Worm (Caenorhabditis elegans) whole organism, L1 larva: Measurements from ENCODE around the gene pelo-1.

ENCODE experiments used
- C04F5.9 ChIP-seq: sonication (generic microtip); optimal IDR thresholded peaks from 2 replicates; lab custom pipeline; 2016; ENCODE audit warnings: missing genetic modification characterization, missing compliant biosample characterization
- C16A3.4 ChIP-seq: fragments of 150-350 bp; optimal IDR thresholded peaks from 2 replicates; lab custom pipeline; 2014; ENCODE audit warnings: missing biosample characterization, missing genetic modification characterization
- C34B4.2 ChIP-seq: sonication (generic microtip); optimal IDR thresholded peaks from 2 replicates; lab custom pipeline; 2017; ENCODE audit warnings: mild to moderate bottlenecking, missing genetic modification characterization, missing compliant biosample characterization
- Y116A8C.19 ChIP-seq: sonication (generic microtip); optimal IDR thresholded peaks from 2 replicates; lab custom pipeline; 2016; ENCODE audit warnings: missing compliant biosample characterization, missing genetic modification characterization, borderline replicate concordance
- alr-1 ChIP-seq: fragments of 200-800 bp; sonication (Bioruptor generic); optimal IDR thresholded peaks from 2 replicates; lab custom pipeline; 2018; ENCODE audit warnings: borderline replicate concordance, mild to moderate bottlenecking, missing genetic modification characterization, missing compliant biosample characterization
- ama-1 ChIP-seq: fragments of 150-350 bp; optimal IDR thresholded peaks from 2 replicates; lab custom pipeline; 2014
- blmp-1 ChIP-seq: fragments of 150-350 bp; optimal IDR thresholded peaks from 2 replicates; lab custom pipeline; 2014; ENCODE audit warnings: missing biosample characterization, missing genetic modification characterization
- ceh-88 ChIP-seq: fragments of 200-800 bp; sonication (Bioruptor generic); IDR thresholded peaks from 2 replicates; pipeline ENCODE4 v1.3.6; 2022; ENCODE audit warnings: missing genetic modification characterization, missing compliant biosample characterization
- ceh-90 ChIP-seq: sonication (generic microtip); optimal IDR thresholded peaks from 2 replicates; lab custom pipeline; 2016; ENCODE audit warnings: missing genetic modification characterization, missing compliant biosample characterization
- dpl-1 ChIP-seq, 3 experiments: fragments of 150-350 bp in 2 of 3; sonication (generic microtip) in 1 of 3; optimal IDR thresholded peaks; 2 replicates each; lab custom pipeline; 2014 to 2017; ENCODE audit warnings: missing biosample characterization in 3 of 3, missing genetic modification characterization in 3 of 3, missing genetic modification reagents in 3 of 3
- dsc-1 ChIP-seq: sonication (generic microtip); optimal IDR thresholded peaks from 2 replicates; lab custom pipeline; 2016; ENCODE audit warnings: mild to moderate bottlenecking, missing genetic modification characterization, missing compliant biosample characterization
- efl-1 ChIP-seq, 4 experiments: fragments of 150-350 bp; optimal IDR thresholded peaks in 3 of 4; peaks in 1 of 4; 1 replicate in 1 of 4; 2 replicates in 3 of 4; lab custom pipeline; 2014; ENCODE audit warnings: missing biosample characterization in 2 of 4, missing genetic modification characterization in 2 of 4, missing genetic modification reagents in 2 of 4
- efl-3 ChIP-seq: fragments of 200-800 bp; sonication (Bioruptor generic); optimal IDR thresholded peaks from 2 replicates; lab custom pipeline; 2018; ENCODE audit warnings: mild to moderate bottlenecking, missing genetic modification characterization, missing compliant biosample characterization
- egl-13 ChIP-seq: sonication (generic microtip); optimal IDR thresholded peaks from 2 replicates; lab custom pipeline; 2016; ENCODE audit warnings: missing genotype, missing genetic modification reagents, missing genetic modification characterization, missing compliant biosample characterization
- elt-3 ChIP-seq, 6 experiments: fragments of 150-350 bp in 1 of 6; sonication (generic microtip); optimal IDR thresholded peaks; 2 replicates each; lab custom pipeline; 2017 to 2018; ENCODE audit warnings: missing biosample characterization in 6 of 6, missing genetic modification characterization in 6 of 6, inconsistent platforms in 1 of 6
- ets-5 ChIP-seq: fragments of 200-800 bp; sonication (Bioruptor generic); IDR thresholded peaks from 2 replicates; pipeline ENCODE4 v1.3.6; 2022; ENCODE audit warnings: missing genetic modification characterization, missing compliant biosample characterization
- fkh-10 ChIP-seq: sonication (generic microtip); optimal IDR thresholded peaks from 2 replicates; lab custom pipeline; 2017; ENCODE audit warnings: missing biosample characterization, missing genetic modification reagents, missing genetic modification characterization
- fos-1 ChIP-seq: fragments of 150-350 bp; optimal IDR thresholded peaks from 2 replicates; lab custom pipeline; 2014; ENCODE audit warnings: missing biosample characterization, missing genetic modification characterization
- hlh-17 ChIP-seq: fragments of 200-800 bp; sonication (Bioruptor generic); optimal IDR thresholded peaks from 2 replicates; lab custom pipeline; 2018; ENCODE audit warnings: missing genetic modification characterization, mild to moderate bottlenecking, missing compliant biosample characterization, moderate library complexity, borderline replicate concordance
- hpl-2 ChIP-seq: fragments of 150-350 bp; optimal IDR thresholded peaks from 2 replicates; lab custom pipeline; 2014; ENCODE audit warnings: missing biosample characterization, missing genetic modification reagents, missing genetic modification characterization
- irx-1 ChIP-seq: sonication (generic microtip); optimal IDR thresholded peaks from 2 replicates; lab custom pipeline; 2016; ENCODE audit warnings: missing genetic modification characterization, missing compliant biosample characterization
- isw-1 ChIP-seq: fragments of 200-800 bp; sonication (Bioruptor generic); IDR thresholded peaks from 2 replicates; pipeline ENCODE4 v1.3.6; 2022; ENCODE audit warnings: missing genetic modification characterization, missing compliant biosample characterization
- lin-13 ChIP-seq: fragments of 150-350 bp; optimal IDR thresholded peaks from 2 replicates; lab custom pipeline; 2014; ENCODE audit warnings: missing biosample characterization, missing genetic modification reagents, missing genetic modification characterization
- lin-14 ChIP-seq: fragments of 200-800 bp; sonication (Bioruptor generic); optimal IDR thresholded peaks from 2 replicates; lab custom pipeline; 2018; ENCODE audit warnings: mild to moderate bottlenecking, missing genetic modification characterization, moderate library complexity, missing compliant biosample characterization
- lin-35 ChIP-seq, 2 experiments: fragments of 150-350 bp; optimal IDR thresholded peaks; 2 replicates each; lab custom pipeline; 2014; ENCODE audit warnings: missing biosample characterization in 2 of 2, missing genetic modification characterization in 2 of 2, missing genetic modification reagents in 2 of 2
- lsy-2 ChIP-seq, 2 experiments: fragments of 150-350 bp; optimal IDR thresholded peaks; 2 replicates each; lab custom pipeline; 2014; ENCODE audit warnings: missing biosample characterization in 2 of 2, missing genetic modification characterization in 2 of 2
- mab-9 ChIP-seq: fragments of 200-800 bp; sonication (Bioruptor generic); IDR thresholded peaks from 2 replicates; pipeline ENCODE4 v1.3.6; 2022; ENCODE audit warnings: missing genetic modification reagents, missing genetic modification characterization, missing compliant biosample characterization
- mef-2 ChIP-seq: fragments of 150-350 bp; optimal IDR thresholded peaks from 2 replicates; lab custom pipeline; 2014; ENCODE audit warnings: missing biosample characterization, missing genetic modification characterization
- mep-1 ChIP-seq: fragments of 150-350 bp; optimal IDR thresholded peaks from 2 replicates; lab custom pipeline; 2014; ENCODE audit warnings: missing biosample characterization, missing genetic modification characterization
- nhr-11 ChIP-seq: fragments of 150-350 bp; optimal IDR thresholded peaks from 2 replicates; lab custom pipeline; 2014; ENCODE audit warnings: missing biosample characterization, missing genetic modification characterization
- nhr-12 ChIP-seq: sonication (generic microtip); optimal IDR thresholded peaks from 2 replicates; lab custom pipeline; 2017; ENCODE audit warnings: missing biosample characterization, missing genetic modification characterization
- nhr-19 ChIP-seq: fragments of 200-800 bp; sonication (Bioruptor generic); conservative IDR thresholded peaks from 2 replicates; pipeline ENCODE4 v1.3.6; 2022; ENCODE audit warnings: missing genetic modification characterization, missing compliant biosample characterization
- nhr-237 ChIP-seq: fragments of 150-350 bp; optimal IDR thresholded peaks from 2 replicates; lab custom pipeline; 2014; ENCODE audit warnings: missing biosample characterization, missing genetic modification characterization
- nhr-47 ChIP-seq: sonication (generic microtip); optimal IDR thresholded peaks from 2 replicates; lab custom pipeline; 2016; ENCODE audit warnings: mild to moderate bottlenecking, missing genetic modification characterization, moderate library complexity, missing compliant biosample characterization
- nhr-76 ChIP-seq: sonication (generic microtip); optimal IDR thresholded peaks from 2 replicates; lab custom pipeline; 2017; ENCODE audit warnings: missing biosample characterization, missing genetic modification characterization
- nhr-85 ChIP-seq: sonication (generic microtip); peaks from one replicate; lab custom pipeline; 2016; ENCODE audit warnings: missing genetic modification characterization, inconsistent platforms, missing compliant biosample characterization
- nhr-90 ChIP-seq: sonication (generic microtip); optimal IDR thresholded peaks from 2 replicates; lab custom pipeline; 2016; ENCODE audit warnings: mild to moderate bottlenecking, missing genetic modification characterization, missing compliant biosample characterization; ENCODE audit not compliant: poor library complexity
- pag-3 ChIP-seq: sonication (generic microtip); optimal IDR thresholded peaks from 2 replicates; lab custom pipeline; 2017; ENCODE audit warnings: missing genetic modification characterization, mild to moderate bottlenecking, missing compliant biosample characterization, antibody characterized with exemption, borderline replicate concordance; ENCODE audit not compliant: insufficient read depth
- rnt-1 ChIP-seq: sonication (generic microtip); optimal IDR thresholded peaks from 2 replicates; lab custom pipeline; 2016; ENCODE audit warnings: mild to moderate bottlenecking, missing genetic modification characterization, moderate library complexity, missing compliant biosample characterization
- snu-23 ChIP-seq: sonication (generic microtip); optimal IDR thresholded peaks from 2 replicates; lab custom pipeline; 2016; ENCODE audit warnings: missing genetic modification characterization, missing compliant biosample characterization
- sox-4 ChIP-seq: sonication (generic microtip); optimal IDR thresholded peaks from 2 replicates; lab custom pipeline; 2016; ENCODE audit warnings: missing genetic modification characterization, missing compliant biosample characterization
- sptf-1 ChIP-seq: fragments of 150-350 bp; optimal IDR thresholded peaks from 2 replicates; lab custom pipeline; 2014; ENCODE audit warnings: missing biosample characterization, missing genetic modification characterization
- swsn-7 ChIP-seq: sonication (generic microtip); optimal IDR thresholded peaks from 2 replicates; lab custom pipeline; 2016; ENCODE audit warnings: missing genetic modification characterization, missing compliant biosample characterization
- tlp-1 ChIP-seq: fragments of 150-350 bp; optimal IDR thresholded peaks from 2 replicates; lab custom pipeline; 2014; ENCODE audit warnings: missing biosample characterization, missing genetic modification characterization
- unc-130 ChIP-seq: fragments of 150-350 bp; optimal IDR thresholded peaks from 2 replicates; lab custom pipeline; 2017; ENCODE audit warnings: missing biosample characterization, missing genetic modification characterization, inconsistent platforms
- unc-30 ChIP-seq: sonication (generic microtip); optimal IDR thresholded peaks from 2 replicates; lab custom pipeline; 2017; ENCODE audit warnings: missing biosample characterization, missing genetic modification characterization
- unc-86 ChIP-seq: sonication (generic microtip); optimal IDR thresholded peaks from 2 replicates; lab custom pipeline; 2016; ENCODE audit warnings: missing genetic modification characterization, missing compliant biosample characterization
- zip-4 ChIP-seq: fragments of 200-800 bp; sonication (Bioruptor generic); optimal IDR thresholded peaks from 2 replicates; lab custom pipeline; 2018; ENCODE audit warnings: mild to moderate bottlenecking, missing genetic modification characterization, moderate library complexity, missing compliant biosample characterization
- ztf-11 ChIP-seq, 2 experiments: sonication (generic microtip); optimal IDR thresholded peaks; 2 replicates each; lab custom pipeline; 2016 to 2017; ENCODE audit warnings: missing genetic modification characterization in 2 of 2, missing biosample characterization in 1 of 2, missing compliant biosample characterization in 1 of 2

Gene pelo-1

DNA sequence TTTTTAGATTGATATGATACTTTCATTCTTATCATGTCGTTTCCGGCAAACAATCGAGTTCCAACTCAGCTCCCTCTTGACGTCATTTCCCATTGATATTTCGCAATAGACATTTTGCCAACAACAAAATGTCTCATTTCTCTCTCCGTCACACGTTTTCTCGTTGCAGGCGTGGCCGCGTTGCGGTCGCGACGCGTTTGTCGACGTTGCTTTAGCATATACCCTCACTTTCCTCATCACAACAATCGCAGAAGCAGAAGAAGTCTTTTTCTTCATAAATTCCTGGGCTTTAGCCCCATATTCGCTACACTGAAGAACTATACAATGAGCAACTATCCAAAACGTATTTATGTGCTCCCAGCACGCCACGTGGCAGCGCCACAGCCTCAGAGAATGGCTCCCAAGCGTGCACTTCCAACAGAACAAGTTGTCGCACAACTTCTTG, 10.3 kb downstream of the pelo-1 start, which contains the start of gene xbp-1 (continued):
- TF ChIP-seq unc-30 (tag; lab: Kevin White, UChicago): no peak
- TF ChIP-seq egl-13 (tag; lab: Kevin White, UChicago): peak; percentile 68
- no peak for TF ChIP-seq efl-3
- TF ChIP-seq tlp-1 (tag; lab: Kevin White, UChicago): no peak
- peak; percentile 64 for TF ChIP-seq unc-86 (tag; lab: Kevin White, UChicago)
- peak; percentile 91 for TF ChIP-seq mep-1 (tag; lab: Kevin White, UChicago)
- peak; percentile 88 for TF ChIP-seq nhr-47 (tag; lab: Kevin White, UChicago)
- no peak for TF ChIP-seq pag-3 (tag; lab: Kevin White, UChicago)
- peak; percentile 54 for TF ChIP-seq dsc-1
- TF ChIP-seq ets-5: no peak
- TF ChIP-seq rnt-1 (tag; lab: Kevin White, UChicago): peak; percentile 89
- TF ChIP-seq sptf-1 (tag; lab: Kevin White, UChicago): no peak
- peak; percentile 90 for TF ChIP-seq fkh-10 (GFP tag; lab: Kevin White, UChicago)
- no peak for TF ChIP-seq ceh-88 (GFP tag; lab: Robert Waterston, UW)
- TF ChIP-seq C16A3.4 (tag; lab: Kevin White, UChicago): peak; percentile 79
- TF ChIP-seq isw-1 (GFP tag; lab: Robert Waterston, UW): peak; percentile 79
- no peak for TF ChIP-seq hlh-17 (GFP tag; lab: Kevin White, UChicago)
- no peak for TF ChIP-seq sox-4 (tag; lab: Kevin White, UChicago)
- peak; percentile 99 for TF ChIP-seq zip-4
- peak; percentile 75 for TF ChIP-seq nhr-11 (tag; lab: Kevin White, UChicago)
- peak in 1 of 2 experiments; percentile 31 for TF ChIP-seq ztf-11 (tag; optimal IDR thresholded peaks at IDR 0.05; lab: Kevin White, UChicago)
- TF ChIP-seq nhr-12: no peak
- peak; percentile 82 for TF ChIP-seq blmp-1 (tag; lab: Kevin White, UChicago)
- peak; percentile 80 for TF ChIP-seq nhr-90
- peak; percentile 97 for TF ChIP-seq lin-14 (GFP tag; lab: Kevin White, UChicago)
- peak; percentile 83 for TF ChIP-seq lin-13 (GFP tag; lab: Kevin White, UChicago)
- TF ChIP-seq snu-23 (GFP tag; lab: Kevin White, UChicago): peak; percentile 93
- peak; percentile 67 for TF ChIP-seq nhr-19 (GFP tag; lab: Robert Waterston, UW)
- no peak for TF ChIP-seq mab-9 (GFP tag; lab: Robert Waterston, UW)
- peak; percentile 45 for TF ChIP-seq irx-1 (tag; lab: Kevin White, UChicago)
- peak in 4 of 6 experiments; percentile 25 to 75 (median 64) for TF ChIP-seq elt-3 (tag; optimal IDR thresholded peaks at IDR 0.05; lab: Kevin White, UChicago)
- TF ChIP-seq, all 84 proteins: peak for 54

DNA sequence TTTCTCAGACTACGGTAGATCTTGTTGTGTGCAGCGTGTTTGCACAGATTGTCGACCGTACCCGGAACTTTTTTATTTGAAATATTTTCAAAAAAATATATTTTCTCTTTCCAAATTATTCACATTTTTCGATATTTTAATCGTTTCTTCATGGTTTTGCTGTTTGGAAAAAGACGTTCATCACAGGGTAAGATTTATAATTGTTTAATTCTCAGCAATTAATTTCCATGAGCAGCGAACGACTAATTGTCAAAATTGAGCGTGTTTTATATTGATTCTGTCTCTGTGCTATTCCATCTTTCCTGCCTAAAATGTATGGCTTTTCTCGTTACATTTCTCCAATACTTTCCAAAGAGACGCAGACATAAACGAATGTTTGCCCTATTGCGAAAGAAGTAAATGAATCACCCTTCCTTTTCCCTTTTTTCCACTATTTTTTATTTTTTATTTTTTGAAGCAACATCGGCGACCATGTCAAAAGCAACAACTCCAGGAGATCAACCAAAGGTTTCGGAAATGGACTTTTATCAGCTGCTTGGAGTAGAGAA, 12.9 kb downstream of the pelo-1 start, which contains the start of gene dnj-16:
dnj-16 (plus strand) TSS at position 51 of the 548 bp plus-strand sequence.
- TF ChIP-seq fos-1 (tag; lab: Kevin White, UChicago): peak; percentile 56
- TF ChIP-seq elt-3 (tag; optimal IDR thresholded peaks at IDR 0.05; lab: Kevin White, UChicago): no peak
- TF ChIP-seq nhr-85 (tag; lab: Kevin White, UChicago): peak; percentile 19
- TF ChIP-seq efl-1 (optimal IDR thresholded peaks at IDR 0.05; lab: Kevin White, UChicago): peak; percentile 24 to 41
- TF ChIP-seq efl-1 (GFP tag; optimal IDR thresholded peaks at IDR 0.05 in 1 of 2; lab: Kevin White, UChicago): peak; percentile 15 to 86
- no peak for TF ChIP-seq ceh-90
- peak; percentile 14 to 62 for TF ChIP-seq lsy-2 (tag; optimal IDR thresholded peaks at IDR 0.05; lab: Kevin White, UChicago)
- TF ChIP-seq C34B4.2 (tag; lab: Kevin White, UChicago): no peak
- TF ChIP-seq tlp-1 (tag; lab: Kevin White, UChicago): no peak
- no peak for TF ChIP-seq lin-13 (GFP tag; lab: Kevin White, UChicago)
- no peak for TF ChIP-seq C04F5.9
- TF ChIP-seq hpl-2 (GFP tag; lab: Kevin White, UChicago): peak; percentile 43
- no peak for TF ChIP-seq unc-86 (tag; lab: Kevin White, UChicago)
- no peak for TF ChIP-seq alr-1
- peak; percentile 80 for TF ChIP-seq blmp-1 (tag; lab: Kevin White, UChicago)
- TF ChIP-seq unc-130: no peak
- peak in 1 of 2 experiments; percentile 40 for TF ChIP-seq lin-35 (GFP tag; optimal IDR thresholded peaks at IDR 0.05; lab: Kevin White, UChicago)
- TF ChIP-seq nhr-76 (tag; lab: Kevin White, UChicago): no peak
- no peak for TF ChIP-seq ama-1
- TF ChIP-seq nhr-237 (tag; lab: Kevin White, UChicago): peak; percentile 25
- TF ChIP-seq dpl-1 (GFP tag; optimal IDR thresholded peaks at IDR 0.05; lab: Kevin White, UChicago): peak in 1 of 3 experiments; percentile 20
- TF ChIP-seq mef-2: no peak
- TF ChIP-seq snu-23 (GFP tag; lab: Kevin White, UChicago): peak; percentile 17
- TF ChIP-seq ets-5: no peak
- TF ChIP-seq Y116A8C.19: no peak
- peak; percentile 8 for TF ChIP-seq nhr-47 (tag; lab: Kevin White, UChicago)
- TF ChIP-seq lin-14 (GFP tag; lab: Kevin White, UChicago): peak; percentile 66
- no peak for TF ChIP-seq irx-1 (tag; lab: Kevin White, UChicago)
- no peak for TF ChIP-seq swsn-7 (tag; lab: Kevin White, UChicago)
- peak; percentile 24 for TF ChIP-seq rnt-1 (tag; lab: Kevin White, UChicago)
